Fruit fly (Drosophila melanogaster) whole organism, embryonic: Measurements from ENCODE around the gene CG33160.

ENCODE experiments used
- CG10147 ChIP-seq: fragments of 200-800 bp; sonication (Bioruptor generic); optimal IDR thresholded peaks from 2 replicates; lab custom pipeline; 2019; ENCODE audit warnings: missing biosample characterization, mild to moderate bottlenecking, missing genetic modification characterization, moderate library complexity
- CG10209 ChIP-seq: fragments of 200-800 bp; sonication (Bioruptor generic); optimal IDR thresholded peaks from 3 replicates; lab custom pipeline; 2017; ENCODE audit warnings: missing biosample characterization, mild to moderate bottlenecking, missing genetic modification characterization, missing genetic modification reagents
- CG11560 ChIP-seq: fragments of 200-800 bp; sonication (Bioruptor generic); IDR thresholded peaks from 3 replicates; pipeline ENCODE4 v1.3.6; 2022; ENCODE audit warnings: missing biosample characterization, missing genetic modification characterization
- CG12769 ChIP-seq: fragments of 200-800 bp; sonication (Bioruptor generic); optimal IDR thresholded peaks from 2 replicates; lab custom pipeline; 2019; ENCODE audit warnings: missing biosample characterization, mild to moderate bottlenecking, missing genetic modification characterization, moderate library complexity
- CG13624 ChIP-seq: fragments of 200-800 bp; sonication (Bioruptor generic); optimal IDR thresholded peaks from 2 replicates; lab custom pipeline; 2016; ENCODE audit warnings: missing biosample characterization, missing genetic modification characterization
- CG15269 ChIP-seq: fragments of 200-800 bp; sonication (Bioruptor generic); optimal IDR thresholded peaks from 2 replicates; lab custom pipeline; 2018; ENCODE audit warnings: missing biosample characterization, mild to moderate bottlenecking, missing genetic modification characterization, moderate library complexity
- CG1647 ChIP-seq: fragments of 200-800 bp; sonication (Bioruptor generic); optimal IDR thresholded peaks from 3 replicates; lab custom pipeline; 2016; ENCODE audit warnings: missing biosample characterization, missing genetic modification characterization
- CG17186 ChIP-seq: fragments of 200-800 bp; sonication (Bioruptor generic); optimal IDR thresholded peaks from 3 replicates; lab custom pipeline; 2017; ENCODE audit warnings: missing biosample characterization, missing genetic modification reagents, missing genetic modification characterization
- CG17359 ChIP-seq: fragments of 200-800 bp; sonication (Bioruptor generic); optimal IDR thresholded peaks from 3 replicates; lab custom pipeline; 2018; ENCODE audit warnings: missing biosample characterization, mild to moderate bottlenecking, missing genetic modification characterization, moderate library complexity
- CG17385 ChIP-seq: fragments of 200-800 bp; sonication (Bioruptor generic); optimal IDR thresholded peaks from 3 replicates; lab custom pipeline; 2018; ENCODE audit warnings: missing biosample characterization, mild to moderate bottlenecking, missing genetic modification characterization
- CG17568 ChIP-seq: fragments of 200-800 bp; sonication (Bioruptor generic); optimal IDR thresholded peaks from 2 replicates; lab custom pipeline; 2018; ENCODE audit warnings: missing biosample characterization, mild to moderate bottlenecking, missing genetic modification characterization, moderate library complexity
- CG2875 ChIP-seq: fragments of 200-800 bp; sonication (Bioruptor generic); optimal IDR thresholded peaks from 2 replicates; lab custom pipeline; 2017; ENCODE audit warnings: missing biosample characterization, mild to moderate bottlenecking, missing genetic modification characterization, missing genetic modification reagents
- CG31365 ChIP-seq: fragments of 200-800 bp; sonication (Bioruptor generic); optimal IDR thresholded peaks from 2 replicates; lab custom pipeline; 2018; ENCODE audit warnings: missing biosample characterization, mild to moderate bottlenecking, missing genetic modification characterization
- CG33213 ChIP-seq: fragments of 200-800 bp; sonication (Bioruptor generic); optimal IDR thresholded peaks from 3 replicates; lab custom pipeline; 2016; ENCODE audit warnings: missing biosample characterization, missing genetic modification characterization
- CG3726 ChIP-seq: fragments of 200-800 bp; sonication (Bioruptor generic); IDR thresholded peaks from 3 replicates; pipeline ENCODE4, ENCODE4 v1.3.6; 2022; ENCODE audit warnings: missing biosample characterization, missing genetic modification characterization
- CG3995 ChIP-seq: fragments of 200-800 bp; sonication (Bioruptor generic); optimal IDR thresholded peaks from 3 replicates; lab custom pipeline; 2016; ENCODE audit warnings: missing biosample characterization, missing genetic modification characterization
- CG4282 ChIP-seq: fragments of 200-800 bp; sonication (Bioruptor generic); optimal IDR thresholded peaks from 2 replicates; lab custom pipeline; 2016; ENCODE audit warnings: missing biosample characterization, missing genetic modification characterization
- CG8281 ChIP-seq: fragments of 200-800 bp; sonication (Bioruptor generic); optimal IDR thresholded peaks from 2 replicates; lab custom pipeline; 2018; ENCODE audit warnings: missing biosample characterization, mild to moderate bottlenecking, missing genetic modification characterization, moderate library complexity
- CG8359 ChIP-seq: fragments of 200-800 bp; sonication (Bioruptor generic); optimal IDR thresholded peaks from 2 replicates; lab custom pipeline; 2017; ENCODE audit warnings: missing biosample characterization, mild to moderate bottlenecking, missing genetic modification characterization, borderline replicate concordance
- CTCF ChIP-seq: fragments of 200-800 bp; sonication (Bioruptor generic); optimal IDR thresholded peaks from 2 replicates; lab custom pipeline; 2017; ENCODE audit warnings: missing biosample characterization, mild to moderate bottlenecking, missing genetic modification characterization, moderate library complexity
- E2f1 ChIP-seq: fragments of 200-800 bp; sonication (Bioruptor generic); IDR thresholded peaks from 2 replicates; pipeline ENCODE4 v1.3.6; 2022; ENCODE audit warnings: missing biosample characterization, missing genetic modification characterization
- Ets65A ChIP-seq: fragments of 200-800 bp; sonication (Bioruptor generic); peaks from one replicate; lab custom pipeline; 2016; ENCODE audit warnings: missing biosample characterization, missing genetic modification characterization
- Ets97D ChIP-seq: fragments of 200-800 bp; sonication (Bioruptor generic); optimal IDR thresholded peaks from 3 replicates; lab custom pipeline; 2016; ENCODE audit warnings: missing biosample characterization, missing genetic modification characterization
- Fer2 ChIP-seq: fragments of 200-800 bp; sonication (Bioruptor generic); optimal IDR thresholded peaks from 2 replicates; lab custom pipeline; 2018; ENCODE audit warnings: missing biosample characterization, mild to moderate bottlenecking, missing genetic modification characterization, moderate library complexity
- Gug ChIP-seq: fragments of 200-800 bp; sonication (Bioruptor generic); IDR thresholded peaks from 4 replicates; pipeline ENCODE4 v1.3.6; 2022; ENCODE audit warnings: missing biosample characterization, missing genetic modification characterization
- H2.0 ChIP-seq: fragments of 200-800 bp; sonication (Bioruptor generic); IDR thresholded peaks from 2 replicates; pipeline ENCODE4 v1.3.6; 2022; ENCODE audit warnings: missing biosample characterization, missing genetic modification characterization
- Hr78 ChIP-seq, 2 experiments: fragments of 200-800 bp in 1 of 2; fragments of >200 bp in 1 of 2; sonication (Bioruptor generic) in 1 of 2; optimal IDR thresholded peaks; 2 replicates each; lab custom pipeline; 2017 to 2019; ENCODE audit warnings: missing biosample characterization in 2 of 2, missing genetic modification characterization in 2 of 2, mild to moderate bottlenecking in 1 of 2, moderate library complexity in 1 of 2
- Hsf ChIP-seq: fragments of 200-800 bp; sonication (Bioruptor generic); optimal IDR thresholded peaks from 3 replicates; lab custom pipeline; 2016; ENCODE audit warnings: missing biosample characterization, missing genetic modification characterization
- NC2β ChIP-seq: fragments of 200-800 bp; sonication (Bioruptor generic); optimal IDR thresholded peaks from 2 replicates; lab custom pipeline; 2016; ENCODE audit warnings: missing biosample characterization, missing genetic modification characterization
- Oli ChIP-seq: fragments of 200-800 bp; sonication (Bioruptor generic); optimal IDR thresholded peaks from 2 replicates; lab custom pipeline; 2018; ENCODE audit warnings: missing biosample characterization, mild to moderate bottlenecking, missing genetic modification characterization, moderate library complexity
- Side ChIP-seq: fragments of 200-800 bp; sonication (Bioruptor generic); optimal IDR thresholded peaks from 2 replicates; lab custom pipeline; 2016; ENCODE audit warnings: missing biosample characterization, missing genetic modification characterization
- Trl ChIP-seq, 3 experiments: fragments of >200 bp in 2 of 3; fragments of 200-800 bp in 1 of 3; sonication (Bioruptor generic) in 1 of 3; optimal IDR thresholded peaks; 2 replicates in 1 of 3; 3 replicates in 2 of 3; lab custom pipeline; 2016 to 2017; ENCODE audit warnings: missing biosample characterization in 1 of 3, missing genetic modification characterization in 1 of 3
- az2 ChIP-seq: fragments of 200-800 bp; sonication (Bioruptor generic); optimal IDR thresholded peaks from 3 replicates; lab custom pipeline; 2016; ENCODE audit warnings: missing biosample characterization, missing genetic modification characterization
- chm ChIP-seq: fragments of 200-800 bp; sonication (Bioruptor generic); IDR thresholded peaks from 2 replicates; pipeline ENCODE4 v1.3.6; 2022; ENCODE audit warnings: missing biosample characterization, missing genetic modification characterization
- ci ChIP-seq: fragments of 200-800 bp; sonication (Bioruptor generic); IDR thresholded peaks from 3 replicates; pipeline ENCODE4 v1.3.6; 2022; ENCODE audit warnings: missing biosample characterization, missing genetic modification characterization
- disco-r ChIP-seq: fragments of 200-800 bp; sonication (Bioruptor generic); optimal IDR thresholded peaks from 2 replicates; lab custom pipeline; 2016; ENCODE audit warnings: missing biosample characterization, missing genetic modification characterization
- ftz-f1 ChIP-seq: fragments of 200-800 bp; sonication (Bioruptor generic); optimal IDR thresholded peaks from 2 replicates; lab custom pipeline; 2016; ENCODE audit warnings: missing biosample characterization, missing genetic modification characterization
- gt ChIP-seq: fragments of 200-800 bp; sonication (Bioruptor generic); IDR thresholded peaks from 2 replicates; pipeline ENCODE4 v1.3.6; 2022; ENCODE audit warnings: missing biosample characterization, missing genetic modification characterization
- hb ChIP-seq: fragments of 200-800 bp; sonication (Bioruptor generic); IDR thresholded peaks from 3 replicates; pipeline ENCODE4 v1.3.6; 2022; ENCODE audit warnings: missing biosample characterization, missing genetic modification characterization; ENCODE audit not compliant: partially characterized antibody
- kah ChIP-seq: fragments of 200-800 bp; sonication (Bioruptor generic); optimal IDR thresholded peaks from 2 replicates; lab custom pipeline; 2018; ENCODE audit warnings: missing biosample characterization, mild to moderate bottlenecking, missing genetic modification characterization
- knrl ChIP-seq: fragments of 200-800 bp; sonication (Bioruptor generic); IDR thresholded peaks from 3 replicates; pipeline ENCODE4 v1.3.6; 2022; ENCODE audit warnings: missing biosample characterization, missing genetic modification characterization; ENCODE audit not compliant: partially characterized antibody
- lilli ChIP-seq: fragments of 200-800 bp; sonication (Bioruptor generic); optimal IDR thresholded peaks from 3 replicates; lab custom pipeline; 2016; ENCODE audit warnings: missing biosample characterization, missing genetic modification characterization
- mam ChIP-seq: fragments of 200-800 bp; sonication (Bioruptor generic); optimal IDR thresholded peaks from 3 replicates; lab custom pipeline; 2016; ENCODE audit warnings: missing biosample characterization, missing genetic modification characterization
- schlank ChIP-seq: fragments of 200-800 bp; sonication (Bioruptor generic); optimal IDR thresholded peaks from 2 replicates; lab custom pipeline; 2018; ENCODE audit warnings: missing biosample characterization, mild to moderate bottlenecking, missing genetic modification characterization
- sd ChIP-seq: fragments of 200-800 bp; sonication (Bioruptor generic); optimal IDR thresholded peaks from 3 replicates; lab custom pipeline; 2018; ENCODE audit warnings: missing biosample characterization, mild to moderate bottlenecking, missing genetic modification characterization, moderate library complexity
- tap ChIP-seq: fragments of 200-800 bp; optimal IDR thresholded peaks from 3 replicates; lab custom pipeline; 2019; ENCODE audit warnings: missing biosample characterization, mild to moderate bottlenecking, missing genetic modification characterization, moderate library complexity
- tll ChIP-seq, 2 experiments: fragments of 200-800 bp in 1 of 2; fragments of >200 bp in 1 of 2; sonication (Bioruptor generic) in 1 of 2; optimal IDR thresholded peaks; 2 replicates each; lab custom pipeline; 2017 to 2019; ENCODE audit warnings: missing biosample characterization in 2 of 2, missing genetic modification characterization in 2 of 2, mild to moderate bottlenecking in 1 of 2, moderate library complexity in 1 of 2
- unc-4 ChIP-seq: fragments of 200-800 bp; sonication (Bioruptor generic); IDR thresholded peaks from 2 replicates; pipeline ENCODE4 v1.3.6; 2022; ENCODE audit warnings: missing biosample characterization, missing genetic modification characterization; ENCODE audit not compliant: partially characterized antibody
- wdn ChIP-seq: fragments of 200-800 bp; sonication (Bioruptor generic); IDR thresholded peaks from 2 replicates; pipeline ENCODE4 v1.3.6; 2022; ENCODE audit warnings: missing biosample characterization, missing genetic modification characterization

CG33160 gene

dm6 chr3L:3239033-3239752, 33.0 kb upstream of the CG33160 start, which contains the start of gene CG17746 (continued):
- TF ChIP-seq knrl, result peak; percentile 43; the same call in 1 of the 3 replicates
- no peak for TF ChIP-seq sd (tag; lab: Kevin White, UChicago)
- TF ChIP-seq lilli (GFP tag; lab: Kevin White, UChicago), result peak; percentile 62
- no peak for TF ChIP-seq CG10147 (GFP tag; lab: Kevin White, UChicago)
- peak in 1 of 2 experiments; percentile 10 for TF ChIP-seq Trl (optimal IDR thresholded peaks at IDR 0.05; lab: Kevin White, UChicago)
- TF ChIP-seq Trl (GFP tag; optimal IDR thresholded peaks at IDR 0.05; lab: Kevin White, UChicago), result peak; percentile 38
- TF ChIP-seq unc-4 (GFP tag; lab: Robert Waterston, UW), result peak; percentile 41; the same call in 1 of the 2 replicates
- TF ChIP-seq CTCF (GFP tag; lab: Kevin White, UChicago), result peak; percentile 83
- peak; percentile 83 for TF ChIP-seq CG17186
- no peak for TF ChIP-seq chm (GFP tag; lab: Robert Waterston, UW)
- peak; percentile 76 for TF ChIP-seq mam (GFP tag; lab: Kevin White, UChicago)
- 0 out of 2 replicates have a peak, but pooled peaks have one; percentile 15 for TF ChIP-seq E2f1 (GFP tag; lab: Robert Waterston, UW)
- peak; percentile 45 for TF ChIP-seq Hsf
- TF ChIP-seq CG4282 (GFP tag; lab: Kevin White, UChicago), result peak; percentile 72
- TF ChIP-seq gt (GFP tag; lab: Robert Waterston, UW), result no peak
- TF ChIP-seq Ets97D (GFP tag; lab: Kevin White, UChicago), result peak; percentile 90
- no peak for TF ChIP-seq CG15269 (tag; lab: Kevin White, UChicago)
- no peak for TF ChIP-seq tap (tag; lab: Kevin White, UChicago)
- no peak for TF ChIP-seq Fer2
- TF ChIP-seq NC2β, result peak; percentile 28
- TF ChIP-seq ftz-f1 (GFP tag; lab: Kevin White, UChicago), result peak; percentile 72
- 0 out of 2 replicates have a peak, but pooled peaks have one; percentile 5 for TF ChIP-seq wdn (GFP tag; lab: Robert Waterston, UW)
- TF ChIP-seq CG8281 (tag; lab: Kevin White, UChicago), result no peak
- no peak for TF ChIP-seq Oli
- peak; percentile 56 for TF ChIP-seq Side (GFP tag; lab: Kevin White, UChicago)
- TF ChIP-seq CG3726, result no peak
- no peak for TF ChIP-seq CG12769
- TF ChIP-seq H2.0 (GFP tag; lab: Robert Waterston, UW), result 0 out of 2 replicates have a peak, but pooled peaks have one; percentile 9
- TF ChIP-seq CG17568 (GFP tag; lab: Kevin White, UChicago), result no peak
- TF ChIP-seq ci (GFP tag; lab: Robert Waterston, UW), result peak; percentile 30; the same call in 2 of the 3 replicates
- no peak for TF ChIP-seq Gug
- no peak for TF ChIP-seq tll (GFP tag; optimal IDR thresholded peaks at IDR 0.05; lab: Kevin White, UChicago)
- peak; percentile 92 for TF ChIP-seq Ets65A
- TF ChIP-seq Hr78 (GFP tag; optimal IDR thresholded peaks at IDR 0.05; lab: Kevin White, UChicago), result peak in 1 of 2 experiments; percentile 66
- no peak for TF ChIP-seq CG2875 (GFP tag; lab: Kevin White, UChicago)
- TF ChIP-seq CG10209 (GFP tag; lab: Kevin White, UChicago), result no peak
- TF ChIP-seq disco-r, result no peak
- peak; percentile 90 for TF ChIP-seq CG33213
- no peak for TF ChIP-seq CG17385 (GFP tag; lab: Kevin White, UChicago)
- no peak for TF ChIP-seq CG11560 (tag; lab: Robert Waterston, UW)
- peak; percentile 22; the same call in 1 of the 3 replicates for TF ChIP-seq hb (GFP tag; lab: Robert Waterston, UW)
- TF ChIP-seq schlank (tag; lab: Kevin White, UChicago), result no peak
- TF ChIP-seq CG1647, result peak; percentile 15
- TF ChIP-seq CG17359 (tag; lab: Kevin White, UChicago), result peak; percentile 21
- TF ChIP-seq az2, result no peak
- peak; percentile 35 for TF ChIP-seq CG31365 (tag; lab: Kevin White, UChicago)
- peak; percentile 1 for TF ChIP-seq CG3995 (GFP tag; lab: Kevin White, UChicago)
- TF ChIP-seq kah (GFP tag; lab: Kevin White, UChicago), result no peak
- no peak for TF ChIP-seq CG8359 (GFP tag; lab: Kevin White, UChicago)
- TF ChIP-seq CG13624 (GFP tag; lab: Kevin White, UChicago), result peak; percentile 77
